Fruit fly (Drosophila melanogaster): ENCODE results near the gene bves.
A peak's percentile ranks its signal among the peaks of the same experiment; 100 is the strongest.

bves gene

DNA sequence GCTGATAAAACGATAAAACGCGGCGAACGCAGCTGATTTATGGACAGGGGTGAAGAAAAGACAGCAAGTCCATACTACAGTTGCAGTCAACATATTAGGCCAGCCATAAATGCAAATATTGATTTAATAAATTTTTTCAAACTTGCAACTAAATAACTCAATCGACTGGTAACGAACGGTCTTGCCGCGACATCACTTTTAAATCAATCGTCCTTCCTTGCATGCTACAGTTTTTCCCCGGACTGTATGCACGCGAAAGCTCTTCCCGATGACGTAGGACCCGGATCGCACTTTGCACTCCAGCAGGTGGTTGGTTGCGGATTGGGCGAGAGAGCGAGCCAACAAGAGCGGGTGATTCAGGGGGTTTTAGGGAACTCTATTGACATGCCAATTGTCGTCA, 11.2 kb downstream of the bves start (continued):
- no peak for TF ChIP-seq CG11723 (GFP tag; optimal IDR thresholded peaks at IDR 0.05)
- TF ChIP-seq CG34422 (GFP tag; IDR thresholded peaks at IDR 0.05), result 0 out of 3 replicates have a peak, but pooled peaks have one; percentile 13
- no peak for TF ChIP-seq CG10274 (GFP tag; optimal IDR thresholded peaks at IDR 0.05)
- no peak for TF ChIP-seq CG10979 (tag; optimal IDR thresholded peaks at IDR 0.05)
- TF ChIP-seq Camta (GFP tag; optimal IDR thresholded peaks at IDR 0.05), result no peak
- peak; percentile 28; the same call in 1 of the 2 replicates for TF ChIP-seq CG10366 (GFP tag; IDR thresholded peaks at IDR 0.05)
- no peak for TF ChIP-seq cas (GFP tag; IDR thresholded peaks at IDR 0.05)
- no peak for TF ChIP-seq Bgb (GFP tag; IDR thresholded peaks at IDR 0.05; ENCODE audit: partially characterized antibody)
- no peak for TF ChIP-seq slou (GFP tag; optimal IDR thresholded peaks at IDR 0.05)
- TF ChIP-seq sens (GFP tag), result peak; percentile 73
- no peak for TF ChIP-seq BtbVII (GFP tag; optimal IDR thresholded peaks at IDR 0.05)
- TF ChIP-seq insv (GFP tag; optimal IDR thresholded peaks at IDR 0.05), result no peak
- TF ChIP-seq Poxn (GFP tag; IDR thresholded peaks at IDR 0.05), result no peak
- no peak for TF ChIP-seq dmrt99B (tag; optimal IDR thresholded peaks at IDR 0.05)
- no peak for TF ChIP-seq CG4282 (GFP tag; optimal IDR thresholded peaks at IDR 0.05)
- no peak for TF ChIP-seq en (GFP tag; optimal IDR thresholded peaks at IDR 0.05)
- TF ChIP-seq HmgZ (tag; optimal IDR thresholded peaks at IDR 0.05), result no peak
- no peak for TF ChIP-seq gfzf (GFP tag; optimal IDR thresholded peaks at IDR 0.05)
- no peak for TF ChIP-seq CG13624 (GFP tag; optimal IDR thresholded peaks at IDR 0.05)
- TF ChIP-seq row (GFP tag; IDR thresholded peaks at IDR 0.05), result peak; percentile 46; the same call in 2 of the 3 replicates
- TF ChIP-seq Dip2 (GFP tag; IDR thresholded peaks at IDR 0.05), result no peak
- TF ChIP-seq CG10959 (GFP tag; IDR thresholded peaks at IDR 0.05), result no peak
- no peak for TF ChIP-seq fd96Cb (tag; optimal IDR thresholded peaks at IDR 0.05)
- 0 out of 3 replicates have a peak, but pooled peaks have one; percentile 49 for TF ChIP-seq zfh1 (GFP tag; IDR thresholded peaks at IDR 0.05)
- no peak for TF ChIP-seq dmrt11E (tag; optimal IDR thresholded peaks at IDR 0.05)
- TF ChIP-seq dysf (GFP tag; IDR thresholded peaks at IDR 0.05), result peak; percentile 35; the same call in 1 of the 3 replicates
- no peak for TF ChIP-seq C15 (GFP tag; IDR thresholded peaks at IDR 0.05)
- no peak for TF ChIP-seq CG12659 (GFP tag; optimal IDR thresholded peaks at IDR 0.05)
- TF ChIP-seq Lim3 (GFP tag; IDR thresholded peaks at IDR 0.05), result no peak
- TF ChIP-seq inv (GFP tag; IDR thresholded peaks at IDR 0.05; ENCODE audit: partially characterized antibody), result no peak
- TF ChIP-seq CG15696 (tag; optimal IDR thresholded peaks at IDR 0.05), result no peak
- TF ChIP-seq ara (GFP tag; IDR thresholded peaks at IDR 0.05), result no peak
- no peak for TF ChIP-seq Hr3 (GFP tag; optimal IDR thresholded peaks at IDR 0.05)
- TF ChIP-seq B-H1 (GFP tag; IDR thresholded peaks at IDR 0.05), result no peak
- no peak for TF ChIP-seq Fer3 (tag; optimal IDR thresholded peaks at IDR 0.05)
- peak; percentile 10 for TF ChIP-seq NfI (GFP tag; optimal IDR thresholded peaks at IDR 0.05)
- TF ChIP-seq CG17359 (tag; optimal IDR thresholded peaks at IDR 0.05), result no peak
- peak in 1 of 2 experiments; percentile 47 for TF ChIP-seq bsh (GFP tag; optimal IDR thresholded peaks at IDR 0.05)
- no peak for TF ChIP-seq Max (GFP tag; optimal IDR thresholded peaks at IDR 0.05)
- TF ChIP-seq prd (optimal IDR thresholded peaks at IDR 0.05), result no peak
- TF ChIP-seq prd (GFP tag; IDR thresholded peaks at IDR 0.05), result peak; percentile 45; the same call in 1 of the 3 replicates
- TF ChIP-seq corto (GFP tag; optimal IDR thresholded peaks at IDR 0.05), result peak; percentile 72
- no peak for TF ChIP-seq az2 (GFP tag; optimal IDR thresholded peaks at IDR 0.05)
- no peak for TF ChIP-seq CG9609 (GFP tag; optimal IDR thresholded peaks at IDR 0.05)
- TF ChIP-seq MBD-R2 (GFP tag; IDR thresholded peaks at IDR 0.05), result no peak
- TF ChIP-seq her (GFP tag; optimal IDR thresholded peaks at IDR 0.05), result no peak
- TF ChIP-seq fd3F (GFP tag; optimal IDR thresholded peaks at IDR 0.05), result no peak
- no peak for TF ChIP-seq D19A (tag; optimal IDR thresholded peaks at IDR 0.05)
- no peak for TF ChIP-seq kah (GFP tag; optimal IDR thresholded peaks at IDR 0.05)
- no peak for TF ChIP-seq CG4707 (GFP tag; optimal IDR thresholded peaks at IDR 0.05)
- peak; percentile 20; the same call in 1 of the 2 replicates for TF ChIP-seq CG32532 (GFP tag; IDR thresholded peaks at IDR 0.05)
- TF ChIP-seq ERR (GFP tag; optimal IDR thresholded peaks at IDR 0.05), result no peak

Measured in whole organism, embryonic.